Fruit fly (Drosophila melanogaster) S2 (cell line): Measurements from ENCODE around the gene Ccdc85.

Experiments
- CG8478 ChIP-seq: fragments of >200 bp; optimal IDR thresholded peaks from 2 replicates; lab custom pipeline; 2018
- CTCF ChIP-seq, 2 experiments: fragments of >200 bp; optimal IDR thresholded peaks; 2 replicates each; lab custom pipeline; 2018

DNA sequence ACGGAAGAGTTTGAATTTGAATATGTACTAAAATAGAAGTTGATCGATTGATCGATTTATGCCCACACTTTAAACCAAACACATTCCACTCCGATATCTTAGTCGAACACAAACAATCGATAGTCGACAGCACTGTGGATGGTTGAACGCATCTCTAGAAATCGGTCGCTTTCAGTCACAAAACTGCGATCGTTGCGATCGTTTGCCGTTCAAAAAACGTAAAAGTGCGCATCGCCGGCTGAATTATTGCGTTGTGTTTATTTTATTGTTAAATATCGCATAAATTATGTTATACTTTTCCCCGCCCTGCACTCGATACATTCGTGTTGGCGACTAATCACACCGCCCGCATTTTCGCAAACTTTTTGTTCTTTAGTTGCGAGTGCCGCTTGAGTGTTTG is at the start of gene Ccdc85:
- TF ChIP-seq CTCF (optimal IDR thresholded peaks at IDR 0.05; lab: Kevin White, UChicago) = peak; percentile 23 to 51
- no peak for TF ChIP-seq CG8478 (lab: Kevin White, UChicago)
